Worm (Caenorhabditis elegans) whole organism, L4 larva: ENCODE measurements around the gene Y61A9LA.4.

Experiments
- ceh-62 ChIP-seq: sonication (generic microtip); optimal IDR thresholded peaks from 2 replicates; lab custom pipeline; 2017; ENCODE audit warnings: missing biosample characterization, missing genetic modification characterization
- hmg-1.1 ChIP-seq: fragments of 200-800 bp; sonication (Bioruptor generic); IDR thresholded peaks from 2 replicates; pipeline ENCODE4 v1.3.6; 2022; ENCODE audit warnings: missing genetic modification reagents, missing genetic modification characterization, missing compliant biosample characterization
- lin-29 ChIP-seq: fragments of 200-800 bp; sonication (Bioruptor generic); IDR thresholded peaks from 2 replicates; pipeline ENCODE4 v1.3.6; 2022; ENCODE audit warnings: missing genetic modification reagents, missing genetic modification characterization, missing compliant biosample characterization
- lin-39 ChIP-seq: fragments of 150-350 bp; optimal IDR thresholded peaks from 2 replicates; lab custom pipeline; 2014; ENCODE audit warnings: missing biosample characterization, missing genetic modification reagents, missing genetic modification characterization
- mdl-1 ChIP-seq, 2 experiments: fragments of 150-350 bp in 1 of 2; sonication (generic microtip) in 1 of 2; optimal IDR thresholded peaks; 2 replicates each; lab custom pipeline; 2014 to 2017; ENCODE audit warnings: missing biosample characterization in 2 of 2, missing genetic modification characterization in 2 of 2
- mep-1 ChIP-seq: fragments of 150-350 bp; sonication (generic microtip); optimal IDR thresholded peaks from 3 replicates; lab custom pipeline; 2014; ENCODE audit warnings: missing biosample characterization, missing genetic modification characterization
- nhr-237 ChIP-seq: sonication (generic microtip); optimal IDR thresholded peaks from 2 replicates; lab custom pipeline; 2017; ENCODE audit warnings: missing biosample characterization, missing genetic modification characterization
- set-16 ChIP-seq: fragments of 200-800 bp; sonication (Bioruptor generic); IDR thresholded peaks from 2 replicates; pipeline ENCODE4 v1.3.6; 2022; ENCODE audit warnings: missing genetic modification reagents, missing genetic modification characterization, missing compliant biosample characterization
- unc-62 ChIP-seq, 3 experiments: fragments of 150-350 bp in 1 of 3; sonication (generic microtip); optimal IDR thresholded peaks in 2 of 3; peaks in 1 of 3; 1 replicate in 1 of 3; 2 replicates in 2 of 3; lab custom pipeline; 2014 to 2017; ENCODE audit warnings: missing biosample characterization in 3 of 3, missing genetic modification characterization in 3 of 3, missing genetic modification reagents in 3 of 3, missing genotype in 1 of 3
- zfp-2 ChIP-seq: sonication (generic microtip); optimal IDR thresholded peaks from 2 replicates; lab custom pipeline; 2016; ENCODE audit warnings: mild to moderate bottlenecking, missing genetic modification characterization, missing compliant biosample characterization
- ztf-11 ChIP-seq: fragments of 150-350 bp; optimal IDR thresholded peaks from 2 replicates; lab custom pipeline; 2014; ENCODE audit warnings: missing biosample characterization, missing genetic modification characterization

DNA sequence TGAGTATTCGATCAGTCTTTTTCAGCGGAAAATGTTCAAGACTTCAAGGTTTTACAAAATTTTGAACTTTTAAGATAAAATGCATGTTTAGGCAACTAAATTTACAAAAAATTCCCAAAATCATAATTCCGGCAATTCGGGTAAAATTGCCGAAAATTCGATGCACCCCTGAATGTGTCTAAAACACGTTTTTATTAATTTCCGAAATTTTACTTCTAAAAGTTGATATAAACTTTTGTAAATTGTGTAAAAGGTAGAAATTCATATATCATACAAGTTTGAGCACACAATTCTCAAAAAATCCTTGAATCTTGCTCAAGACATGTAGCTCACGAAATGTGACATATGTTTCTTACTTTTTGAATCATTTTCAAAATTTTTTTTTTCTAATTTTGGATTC, 35.4 kb upstream of the Y61A9LA.4 start:
- TF ChIP-seq mep-1 (no peak), lin-29 (no peak), set-16 (GFP tag; lab: Robert Waterston, UW) (no peak), lin-39 (tag; lab: Kevin White, UChicago) (no peak), mdl-1 (tag; optimal IDR thresholded peaks at IDR 0.05; lab: Kevin White, UChicago) (no peak), unc-62 (GFP tag; optimal IDR thresholded peaks at IDR 0.05 in 1 of 2; lab: Kevin White, UChicago) (peak in 1 of 2 experiments; percentile 22), unc-62 (tag; optimal IDR thresholded peaks at IDR 0.05; lab: Kevin White, UChicago) (no peak), ztf-11 (tag; lab: Kevin White, UChicago) (no peak), zfp-2 (tag; lab: Kevin White, UChicago) (no peak), nhr-237 (tag; lab: Kevin White, UChicago) (no peak), hmg-1.1 (GFP tag; lab: Robert Waterston, UW) (no peak), ceh-62 (tag; lab: Kevin White, UChicago) (no peak)
